Fruit fly (Drosophila melanogaster) whole organism, prepupa: ENCODE data around the gene Smyd5.
A peak's percentile ranks its signal among the peaks of the same experiment; 100 is the strongest.

Experiments used
- Blimp-1 ChIP-seq: fragments of 200-800 bp; sonication (Bioruptor generic); optimal IDR thresholded peaks from 3 replicates; lab custom pipeline; 2017; ENCODE audit warnings: missing biosample characterization, missing genetic modification characterization, mild to moderate bottlenecking, moderate library complexity, missing genetic modification reagents
- CG10631 ChIP-seq: fragments of 200-800 bp; sonication (Bioruptor generic); optimal IDR thresholded peaks from 2 replicates; lab custom pipeline; 2016; ENCODE audit warnings: missing biosample characterization, missing genetic modification characterization
- CG10669 ChIP-seq: fragments of 200-800 bp; sonication (Bioruptor generic); optimal IDR thresholded peaks from 3 replicates; lab custom pipeline; 2018; ENCODE audit warnings: missing biosample characterization, mild to moderate bottlenecking, missing genetic modification characterization, moderate library complexity
- CG11294 ChIP-seq: fragments of 200-800 bp; sonication (Bioruptor generic); IDR thresholded peaks from 2 replicates; pipeline ENCODE4 v1.3.6; 2022; ENCODE audit warnings: missing biosample characterization, missing genetic modification characterization
- CG11762 ChIP-seq: fragments of 200-800 bp; sonication (Bioruptor generic); optimal IDR thresholded peaks from 3 replicates; lab custom pipeline; 2016; ENCODE audit warnings: missing biosample characterization, missing genetic modification characterization; ENCODE audit not compliant: insufficient read depth
- CG11902 ChIP-seq: fragments of 200-800 bp; sonication (Bioruptor generic); optimal IDR thresholded peaks from 3 replicates; lab custom pipeline; 2016; ENCODE audit warnings: missing biosample characterization, missing genetic modification characterization
- CG15336 ChIP-seq: fragments of 200-800 bp; sonication (Bioruptor generic); IDR thresholded peaks from 2 replicates; pipeline ENCODE4 v1.3.6; 2022; ENCODE audit warnings: missing biosample characterization, missing genetic modification characterization
- CG1621 ChIP-seq: fragments of 200-800 bp; sonication (Bioruptor generic); optimal IDR thresholded peaks from 3 replicates; lab custom pipeline; 2018; ENCODE audit warnings: missing biosample characterization, mild to moderate bottlenecking, missing genetic modification characterization
- CG16779 ChIP-seq: fragments of 200-800 bp; sonication (Bioruptor generic); optimal IDR thresholded peaks from 3 replicates; lab custom pipeline; 2017; ENCODE audit warnings: missing biosample characterization, mild to moderate bottlenecking, missing genetic modification characterization
- CG3032 ChIP-seq: fragments of 200-800 bp; optimal IDR thresholded peaks from 2 replicates; lab custom pipeline; 2019; ENCODE audit warnings: missing biosample characterization, mild to moderate bottlenecking, missing genetic modification characterization, moderate library complexity
- CG31627 ChIP-seq: fragments of 200-800 bp; sonication (Bioruptor generic); optimal IDR thresholded peaks from 3 replicates; lab custom pipeline; 2016; ENCODE audit warnings: missing biosample characterization, missing genetic modification characterization
- CG32006 ChIP-seq: fragments of 200-800 bp; sonication (Bioruptor generic); optimal IDR thresholded peaks from 3 replicates; lab custom pipeline; 2017; ENCODE audit warnings: missing biosample characterization, mild to moderate bottlenecking, missing genetic modification characterization
- CG34406 ChIP-seq: fragments of 200-800 bp; sonication (Bioruptor generic); optimal IDR thresholded peaks from 3 replicates; lab custom pipeline; 2016; ENCODE audit warnings: missing biosample characterization, missing genetic modification characterization
- CG3919 ChIP-seq: fragments of 200-800 bp; sonication (Bioruptor generic); optimal IDR thresholded peaks from 3 replicates; lab custom pipeline; 2016; ENCODE audit warnings: missing biosample characterization, missing genetic modification characterization
- CG6163 ChIP-seq: fragments of 200-800 bp; sonication (Bioruptor generic); IDR thresholded peaks from 3 replicates; pipeline ENCODE4 v1.3.6; 2022; ENCODE audit warnings: missing biosample characterization, missing genetic modification characterization
- CG6276 ChIP-seq: fragments of 200-800 bp; sonication (Bioruptor generic); optimal IDR thresholded peaks from 2 replicates; lab custom pipeline; 2017; ENCODE audit warnings: missing biosample characterization, mild to moderate bottlenecking, missing genetic modification characterization
- CG6808 ChIP-seq: fragments of 200-800 bp; sonication (Bioruptor generic); optimal IDR thresholded peaks from 3 replicates; lab custom pipeline; 2017; ENCODE audit warnings: missing biosample characterization, missing genetic modification characterization, mild to moderate bottlenecking, moderate library complexity, missing genetic modification reagents
- CG6854 ChIP-seq: fragments of 200-800 bp; sonication (Bioruptor generic); optimal IDR thresholded peaks from 2 replicates; lab custom pipeline; 2017; ENCODE audit warnings: missing biosample characterization, mild to moderate bottlenecking, missing genetic modification characterization
- CG7368 ChIP-seq: fragments of 200-800 bp; sonication (Bioruptor generic); optimal IDR thresholded peaks from 3 replicates; lab custom pipeline; 2016; ENCODE audit warnings: missing biosample characterization, missing genetic modification characterization
- CG8119 ChIP-seq: fragments of 200-800 bp; sonication (Bioruptor generic); IDR thresholded peaks from 3 replicates; pipeline ENCODE4 v1.3.6; 2022; ENCODE audit warnings: missing biosample characterization, missing genetic modification characterization
- CG8319 ChIP-seq: fragments of 200-800 bp; sonication (Bioruptor generic); optimal IDR thresholded peaks from 3 replicates; lab custom pipeline; 2016; ENCODE audit warnings: missing biosample characterization, missing genetic modification characterization
- CG8632 ChIP-seq: fragments of 200-800 bp; sonication (Bioruptor generic); optimal IDR thresholded peaks from 3 replicates; lab custom pipeline; 2016; ENCODE audit warnings: missing biosample characterization, missing genetic modification characterization
- Eip75B ChIP-seq: fragments of 200-800 bp; sonication (Bioruptor generic); optimal IDR thresholded peaks from 3 replicates; lab custom pipeline; 2016; ENCODE audit warnings: missing biosample characterization, missing genetic modification characterization
- Eip78C ChIP-seq: fragments of 200-800 bp; sonication (Bioruptor generic); peaks from one replicate; lab custom pipeline; 2016; ENCODE audit warnings: missing biosample characterization, missing genetic modification characterization
- Eip93F ChIP-seq: fragments of 200-800 bp; sonication (Bioruptor generic); optimal IDR thresholded peaks from 2 replicates; lab custom pipeline; 2016; ENCODE audit warnings: missing biosample characterization, mild to moderate bottlenecking, missing genetic modification characterization
- Ets96B ChIP-seq: fragments of 200-800 bp; optimal IDR thresholded peaks from 2 replicates; lab custom pipeline; 2019; ENCODE audit warnings: missing biosample characterization, mild to moderate bottlenecking, missing genetic modification characterization, moderate library complexity
- Hr38 ChIP-seq: sonication (Bioruptor generic); optimal IDR thresholded peaks from 2 replicates; lab custom pipeline; 2016; ENCODE audit warnings: missing biosample characterization, missing genetic modification characterization
- Hr4 ChIP-seq: fragments of 200-800 bp; sonication (Bioruptor generic); optimal IDR thresholded peaks from 3 replicates; lab custom pipeline; 2016; ENCODE audit warnings: missing biosample characterization, missing genetic modification characterization
- Lpt ChIP-seq: fragments of 200-800 bp; sonication (Bioruptor generic); optimal IDR thresholded peaks from 3 replicates; lab custom pipeline; 2016; ENCODE audit warnings: missing biosample characterization, missing genetic modification characterization
- Met ChIP-seq: fragments of 200-800 bp; sonication (Bioruptor generic); optimal IDR thresholded peaks from 3 replicates; lab custom pipeline; 2016; ENCODE audit warnings: missing biosample characterization, missing genetic modification characterization
- OdsH ChIP-seq: fragments of 200-800 bp; sonication (Bioruptor generic); optimal IDR thresholded peaks from 3 replicates; lab custom pipeline; 2016; ENCODE audit warnings: missing biosample characterization, missing genetic modification characterization
- Smox ChIP-seq: fragments of 200-800 bp; sonication (Bioruptor generic); optimal IDR thresholded peaks from 3 replicates; lab custom pipeline; 2016; ENCODE audit warnings: missing biosample characterization, missing genetic modification characterization
- Sox102F ChIP-seq: fragments of 200-800 bp; sonication (Bioruptor generic); optimal IDR thresholded peaks from 2 replicates; lab custom pipeline; 2016; ENCODE audit warnings: missing biosample characterization, mild to moderate bottlenecking, missing genetic modification characterization
- Sox15 ChIP-seq: fragments of 200-800 bp; sonication (Bioruptor generic); optimal IDR thresholded peaks from 3 replicates; lab custom pipeline; 2016; ENCODE audit warnings: missing biosample characterization, missing genetic modification characterization
- achi ChIP-seq: fragments of 200-800 bp; sonication (Bioruptor generic); optimal IDR thresholded peaks from 3 replicates; lab custom pipeline; 2016; ENCODE audit warnings: missing biosample characterization, missing genetic modification characterization
- acj6 ChIP-seq: fragments of 200-800 bp; sonication (Bioruptor generic); optimal IDR thresholded peaks from 3 replicates; lab custom pipeline; 2016; ENCODE audit warnings: missing biosample characterization, missing genetic modification characterization
- cyc ChIP-seq: fragments of 200-800 bp; sonication (Bioruptor generic); optimal IDR thresholded peaks from 3 replicates; lab custom pipeline; 2016; ENCODE audit warnings: missing biosample characterization, missing genetic modification characterization
- dac ChIP-seq: fragments of 200-800 bp; sonication (Bioruptor generic); optimal IDR thresholded peaks from 2 replicates; lab custom pipeline; 2017; ENCODE audit warnings: missing biosample characterization, mild to moderate bottlenecking, missing genetic modification characterization
- dsx ChIP-seq: fragments of 200-800 bp; optimal IDR thresholded peaks from 3 replicates; lab custom pipeline; 2019; ENCODE audit warnings: missing biosample characterization, mild to moderate bottlenecking, missing genetic modification characterization, moderate library complexity; ENCODE audit not compliant: poor library complexity, severe bottlenecking
- eg ChIP-seq: fragments of 200-800 bp; sonication (Bioruptor generic); IDR thresholded peaks from 3 replicates; pipeline ENCODE4 v1.3.6; 2022; ENCODE audit warnings: missing biosample characterization, missing genetic modification characterization
- esn ChIP-seq: fragments of 200-800 bp; sonication (Bioruptor generic); optimal IDR thresholded peaks from 2 replicates; lab custom pipeline; 2016; ENCODE audit warnings: missing biosample characterization, mild to moderate bottlenecking, missing genetic modification characterization, moderate library complexity
- fd59A ChIP-seq: fragments of 200-800 bp; sonication (Bioruptor generic); optimal IDR thresholded peaks from 2 replicates; lab custom pipeline; 2017; ENCODE audit warnings: missing biosample characterization, mild to moderate bottlenecking, missing genetic modification characterization, missing genetic modification reagents
- fkh ChIP-seq: fragments of 200-800 bp; sonication (Bioruptor generic); optimal IDR thresholded peaks from 3 replicates; lab custom pipeline; 2017; ENCODE audit warnings: missing biosample characterization, mild to moderate bottlenecking, missing genetic modification characterization, moderate library complexity
- lz ChIP-seq: fragments of 200-800 bp; sonication (Bioruptor generic); optimal IDR thresholded peaks from 3 replicates; lab custom pipeline; 2016; ENCODE audit warnings: missing biosample characterization, missing genetic modification characterization
- pdm3 ChIP-seq: fragments of 200-800 bp; sonication (Bioruptor generic); optimal IDR thresholded peaks from 3 replicates; lab custom pipeline; 2016; ENCODE audit warnings: missing biosample characterization, missing genetic modification characterization
- salr ChIP-seq, 2 experiments: fragments of 200-800 bp; sonication (Bioruptor generic); optimal IDR thresholded peaks; 3 replicates each; lab custom pipeline; 2016 to 2018; ENCODE audit warnings: missing biosample characterization in 2 of 2, missing genetic modification characterization in 2 of 2, mild to moderate bottlenecking in 1 of 2
- svp ChIP-seq: fragments of 200-800 bp; sonication (Bioruptor generic); peaks from one replicate; lab custom pipeline; 2016; ENCODE audit warnings: missing biosample characterization, missing genetic modification characterization
- topi ChIP-seq: fragments of 200-800 bp; sonication (Bioruptor generic); optimal IDR thresholded peaks from 3 replicates; lab custom pipeline; 2016; ENCODE audit warnings: missing biosample characterization, missing genetic modification characterization
- vri ChIP-seq: fragments of 200-800 bp; sonication (Bioruptor generic); optimal IDR thresholded peaks from 3 replicates; lab custom pipeline; 2016; ENCODE audit warnings: missing biosample characterization, mild to moderate bottlenecking, missing genetic modification characterization

Gene Smyd5

dm6 chr3R:21206327-21206728, 12.3 kb downstream of the Smyd5 start (continued):
- peak; percentile 70 for TF ChIP-seq CG15336 (GFP tag; lab: Robert Waterston, UW)

dm6 chr3R:21205680-21206326, 12.8 kb downstream of the Smyd5 start:
- peak; percentile 70 for TF ChIP-seq topi (GFP tag; lab: Kevin White, UChicago)
- peak; percentile 59 for TF ChIP-seq CG8632 (GFP tag; lab: Kevin White, UChicago)
- peak; percentile 38 for TF ChIP-seq dsx
- TF ChIP-seq dac (GFP tag; lab: Kevin White, UChicago) = peak; percentile 82
- TF ChIP-seq Blimp-1 = no peak
- TF ChIP-seq CG8119 (GFP tag; lab: Robert Waterston, UW) = peak; percentile 91
- peak; percentile 93 for TF ChIP-seq Eip78C (GFP tag; lab: Kevin White, UChicago)
- peak; percentile 91 for TF ChIP-seq eg (GFP tag; lab: Robert Waterston, UW)
- peak; percentile 44 for TF ChIP-seq Sox15 (GFP tag; lab: Kevin White, UChicago)
- TF ChIP-seq CG6163 (GFP tag; lab: Robert Waterston, UW) = peak; percentile 85
- TF ChIP-seq CG8319 (GFP tag; lab: Kevin White, UChicago) = peak; percentile 47
- peak; percentile 72 for TF ChIP-seq CG11294 (GFP tag; lab: Robert Waterston, UW)
- TF ChIP-seq pdm3 (GFP tag; lab: Kevin White, UChicago) = peak; percentile 80
- peak; percentile 66 for TF ChIP-seq Ets96B (tag; lab: Kevin White, UChicago)
- peak; percentile 66 for TF ChIP-seq esn (GFP tag; lab: Kevin White, UChicago)
- peak; percentile 70 for TF ChIP-seq CG1621 (tag; lab: Kevin White, UChicago)
- peak; percentile 67 for TF ChIP-seq Eip75B (GFP tag; lab: Kevin White, UChicago)
- peak; percentile 64 for TF ChIP-seq CG34406 (GFP tag; lab: Kevin White, UChicago)
- peak; percentile 46 for TF ChIP-seq CG11902
- TF ChIP-seq cyc (GFP tag; lab: Kevin White, UChicago) = peak; percentile 15
- no peak for TF ChIP-seq fkh (GFP tag; lab: Kevin White, UChicago)
- TF ChIP-seq achi (GFP tag; lab: Kevin White, UChicago) = peak; percentile 78
- peak; percentile 75 for TF ChIP-seq CG10631 (GFP tag; lab: Kevin White, UChicago)
- peak; percentile 61 for TF ChIP-seq lz
- peak; percentile 42 to 69 for TF ChIP-seq salr (GFP tag; optimal IDR thresholded peaks at IDR 0.05; lab: Kevin White, UChicago)
- TF ChIP-seq Eip93F (GFP tag; lab: Kevin White, UChicago) = peak; percentile 51
- TF ChIP-seq Hr38 (GFP tag; lab: Kevin White, UChicago) = no peak
- TF ChIP-seq vri (GFP tag; lab: Kevin White, UChicago) = peak; percentile 12
- peak; percentile 64 for TF ChIP-seq CG16779 (tag; lab: Kevin White, UChicago)
- TF ChIP-seq svp (GFP tag; lab: Kevin White, UChicago) = peak; percentile 83
- TF ChIP-seq Smox (GFP tag; lab: Kevin White, UChicago) = no peak
- peak; percentile 66 for TF ChIP-seq CG6808 (GFP tag; lab: Kevin White, UChicago)
- TF ChIP-seq CG10669 (GFP tag; lab: Kevin White, UChicago) = peak; percentile 68
- TF ChIP-seq Sox102F (GFP tag; lab: Kevin White, UChicago) = peak; percentile 65
- TF ChIP-seq Met (GFP tag; lab: Kevin White, UChicago) = peak; percentile 54
- peak; percentile 68 for TF ChIP-seq CG11762 (GFP tag; lab: Kevin White, UChicago)
- TF ChIP-seq CG6854 (GFP tag; lab: Kevin White, UChicago) = peak; percentile 10
- TF ChIP-seq OdsH (GFP tag; lab: Kevin White, UChicago) = peak; percentile 80
- peak; percentile 64 for TF ChIP-seq CG3032 (tag; lab: Kevin White, UChicago)
- peak; percentile 64 for TF ChIP-seq fd59A (GFP tag; lab: Kevin White, UChicago)
- TF ChIP-seq CG6276 (GFP tag; lab: Kevin White, UChicago) = peak; percentile 93
- peak; percentile 93 for TF ChIP-seq Hr4 (GFP tag; lab: Kevin White, UChicago)
- peak; percentile 94 for TF ChIP-seq CG32006 (GFP tag; lab: Kevin White, UChicago)
- TF ChIP-seq acj6 (GFP tag; lab: Kevin White, UChicago) = peak; percentile 72
- peak; percentile 82 for TF ChIP-seq CG3919 (GFP tag; lab: Kevin White, UChicago)
- TF ChIP-seq CG7368 = peak; percentile 66
- TF ChIP-seq Lpt (GFP tag; lab: Kevin White, UChicago) = peak; percentile 84
- TF ChIP-seq CG31627 (GFP tag; lab: Kevin White, UChicago) = peak; percentile 44
